Worm (Caenorhabditis elegans): ENCODE data around the gene spsb-1.

DNA sequence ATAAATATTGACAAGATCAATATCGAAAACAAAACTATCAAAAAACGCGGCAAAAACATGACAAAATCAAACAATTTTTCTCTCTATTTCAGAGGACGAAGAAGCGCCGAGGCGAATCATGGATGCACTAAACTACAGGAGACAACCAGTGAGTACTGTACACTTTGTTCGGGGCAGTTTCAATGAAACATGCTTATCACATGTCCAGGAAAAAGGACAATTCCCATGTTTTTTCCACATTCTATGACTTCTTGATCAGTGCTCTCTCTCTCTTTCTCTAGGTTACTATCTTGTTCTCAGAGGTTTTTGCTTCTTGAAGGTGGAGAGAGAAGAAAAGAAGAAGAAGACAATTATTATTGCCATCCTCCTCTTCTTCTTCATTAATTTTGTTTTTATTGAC lies 967 bp downstream of the spsb-1 start:
- TF ChIP-seq ama-1 (optimal IDR thresholded peaks at IDR 0.05) (no peak), pes-1 (GFP tag; IDR thresholded peaks at IDR 0.05) (no peak), ets-7 (tag; optimal IDR thresholded peaks at IDR 0.05) (no peak), tbx-37 (GFP tag; conservative IDR thresholded peaks at IDR 0.05) (no peak), hmg-4 (GFP tag; optimal IDR thresholded peaks at IDR 0.05) (no peak), tbx-11 (GFP tag; IDR thresholded peaks at IDR 0.05) (no peak), ceh-13 (GFP tag; optimal IDR thresholded peaks at IDR 0.05) (no peak), flt-1 (GFP tag; IDR thresholded peaks at IDR 0.05) (no peak), F13C5.2 (tag; optimal IDR thresholded peaks at IDR 0.05) (no peak), ceh-36 (tag; optimal IDR thresholded peaks at IDR 0.05) (no peak)
